Fruit fly (Drosophila melanogaster) whole organism: Measurements from ENCODE around the gene rt.

ENCODE experiments used
- CG8478 ChIP-seq: fragments of >200 bp; optimal IDR thresholded peaks from 2 replicates; lab custom pipeline; 2018; ENCODE audit warnings: inconsistent platforms
- Dll ChIP-seq: fragments of >200 bp; optimal IDR thresholded peaks from 2 replicates; lab custom pipeline; 2017
- EcR ChIP-seq, 2 experiments: fragments of >200 bp; optimal IDR thresholded peaks; 2 replicates each; lab custom pipeline; 2017; ENCODE audit warnings: missing biosample characterization in 2 of 2, missing genetic modification characterization in 2 of 2, missing genetic modification reagents in 2 of 2
- pan ChIP-seq: fragments of >200 bp; optimal IDR thresholded peaks from 2 replicates; lab custom pipeline; 2017
- psq ChIP-seq: fragments of >200 bp; optimal IDR thresholded peaks from 2 replicates; lab custom pipeline; 2017
- usp ChIP-seq: fragments of >200 bp; optimal IDR thresholded peaks from 2 replicates; lab custom pipeline; 2017; ENCODE audit warnings: missing biosample characterization, missing genetic modification characterization, mixed read lengths

DNA sequence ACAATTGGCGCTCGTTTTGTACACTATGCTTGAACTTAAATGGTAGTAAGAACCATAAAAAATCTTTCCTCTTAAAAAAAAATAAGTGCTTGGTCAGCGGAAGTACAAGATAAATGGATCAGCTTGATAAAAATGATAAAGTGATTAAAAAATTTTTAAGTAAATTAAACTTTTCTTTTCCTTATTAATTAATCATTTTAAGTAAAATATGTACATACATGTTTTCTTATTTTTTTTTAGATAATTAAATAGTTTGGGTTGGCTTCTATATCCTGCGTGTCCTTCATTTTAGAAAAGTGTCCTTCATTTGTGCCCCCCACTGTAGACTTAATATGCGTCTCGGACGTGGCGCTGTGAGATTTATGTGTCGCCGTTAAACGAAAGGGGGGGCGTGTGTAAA lies 30.9 kb downstream of the rt start:
- TF ChIP-seq CG8478 (no peak), usp (GFP tag; lab: Kevin White, UChicago) (no peak), pan (lab: Kevin White, UChicago) (no peak), EcR (GFP tag; optimal IDR thresholded peaks at IDR 0.05; lab: Kevin White, UChicago) (no peak), Dll (no peak), psq (lab: Kevin White, UChicago) (no peak)
